Worm (Caenorhabditis elegans) whole organism, young adult: ENCODE measurements around the gene tag-322.
A peak's percentile ranks its signal among the peaks of the same experiment; 100 is the strongest.

Experiments used
- F55B11.4 ChIP-seq: sonication (generic microtip); optimal IDR thresholded peaks from 2 replicates; lab custom pipeline; 2016; ENCODE audit warnings: missing compliant biosample characterization, missing genetic modification characterization, borderline replicate concordance; ENCODE audit not compliant: insufficient read depth
- T07F8.4 ChIP-seq: sonication (generic microtip); optimal IDR thresholded peaks from 2 replicates; lab custom pipeline; 2016; ENCODE audit warnings: mild to moderate bottlenecking, missing genetic modification characterization, moderate library complexity, missing compliant biosample characterization
- Y67H2A.10 ChIP-seq: fragments of 200-800 bp; sonication (Bioruptor generic); conservative IDR thresholded peaks from 2 replicates; pipeline ENCODE4 v1.3.6; 2022; ENCODE audit warnings: missing genetic modification reagents, missing genetic modification characterization, missing compliant biosample characterization
- akir-1 ChIP-seq: fragments of 200-800 bp; sonication (Bioruptor generic); optimal IDR thresholded peaks from 2 replicates; lab custom pipeline; 2018; ENCODE audit warnings: mild to moderate bottlenecking, missing genetic modification characterization, moderate library complexity, missing compliant biosample characterization
- attf-3 ChIP-seq: fragments of 200-800 bp; sonication (Bioruptor generic); conservative IDR thresholded peaks from 2 replicates; pipeline ENCODE4 v1.3.6; 2022; ENCODE audit warnings: missing genetic modification reagents, missing genetic modification characterization, missing compliant biosample characterization
- bed-1 ChIP-seq: fragments of 200-800 bp; sonication (Bioruptor generic); IDR thresholded peaks from 2 replicates; pipeline ENCODE4 v1.3.6; 2022; ENCODE audit warnings: missing genetic modification reagents, missing genetic modification characterization, missing compliant biosample characterization
- bed-2 ChIP-seq: fragments of 200-800 bp; sonication (Bioruptor generic); IDR thresholded peaks from 2 replicates; pipeline ENCODE4 v1.3.6; 2022; ENCODE audit warnings: missing genetic modification reagents, missing genetic modification characterization, missing compliant biosample characterization
- ccch-3 ChIP-seq: fragments of 200-800 bp; sonication (Bioruptor generic); optimal IDR thresholded peaks from 2 replicates; lab custom pipeline; 2018; ENCODE audit warnings: mild to moderate bottlenecking, missing genetic modification characterization, missing compliant biosample characterization
- ceh-40 ChIP-seq: fragments of 200-800 bp; sonication (Bioruptor generic); IDR thresholded peaks from 2 replicates; pipeline ENCODE4 v1.3.6; 2022; ENCODE audit warnings: missing genetic modification characterization, missing compliant biosample characterization
- chd-7 ChIP-seq: sonication (generic microtip); optimal IDR thresholded peaks from 2 replicates; lab custom pipeline; 2016; ENCODE audit warnings: mild to moderate bottlenecking, missing genetic modification characterization, moderate library complexity, missing compliant biosample characterization
- die-1 ChIP-seq: sonication (generic microtip); optimal IDR thresholded peaks from 2 replicates; lab custom pipeline; 2016; ENCODE audit warnings: missing genotype, mild to moderate bottlenecking, missing genetic modification characterization, missing compliant biosample characterization
- dox-1 ChIP-seq: fragments of 200-800 bp; sonication (Bioruptor generic); IDR thresholded peaks from 2 replicates; pipeline ENCODE4 v1.3.6; 2022; ENCODE audit warnings: missing genetic modification reagents, missing genetic modification characterization, missing compliant biosample characterization
- egrh-3 ChIP-seq: fragments of 200-800 bp; sonication (Bioruptor generic); IDR thresholded peaks from 2 replicates; pipeline ENCODE4 v1.3.6; 2022; ENCODE audit warnings: missing genetic modification reagents, missing genetic modification characterization, missing compliant biosample characterization
- hmg-1.2 ChIP-seq: fragments of 200-800 bp; sonication (Bioruptor generic); IDR thresholded peaks from 2 replicates; pipeline ENCODE4 v1.3.6; 2022; ENCODE audit warnings: missing genetic modification reagents, missing genetic modification characterization, missing compliant biosample characterization
- lag-1 ChIP-seq: fragments of 200-800 bp; sonication (Bioruptor generic); IDR thresholded peaks from 2 replicates; pipeline ENCODE4 v1.3.6; 2022; ENCODE audit warnings: missing genetic modification reagents, missing genetic modification characterization, missing compliant biosample characterization
- lir-1 ChIP-seq: fragments of 200-800 bp; sonication (Bioruptor generic); conservative IDR thresholded peaks from 2 replicates; pipeline ENCODE4 v1.3.6; 2022; ENCODE audit warnings: missing genetic modification reagents, missing genetic modification characterization, missing compliant biosample characterization
- lsy-27 ChIP-seq: sonication (generic microtip); optimal IDR thresholded peaks from 2 replicates; lab custom pipeline; 2017; ENCODE audit warnings: missing genetic modification characterization, mild to moderate bottlenecking, missing compliant biosample characterization, antibody characterized with exemption, missing genotype, borderline replicate concordance; ENCODE audit not compliant: insufficient read depth
- madf-10 ChIP-seq: sonication (generic microtip); optimal IDR thresholded peaks from 2 replicates; lab custom pipeline; 2016; ENCODE audit warnings: mild to moderate bottlenecking, missing genetic modification characterization, missing compliant biosample characterization
- madf-3 ChIP-seq: fragments of 200-800 bp; sonication (Bioruptor generic); IDR thresholded peaks from 2 replicates; pipeline ENCODE4 v1.3.6; 2022; ENCODE audit warnings: missing genetic modification reagents, missing genetic modification characterization, missing compliant biosample characterization
- mel-28 ChIP-seq: sonication (generic microtip); optimal IDR thresholded peaks from 2 replicates; lab custom pipeline; 2016; ENCODE audit warnings: borderline replicate concordance, mild to moderate bottlenecking, missing genetic modification characterization, missing compliant biosample characterization
- mes-4 ChIP-seq: sonication (generic microtip); optimal IDR thresholded peaks from 2 replicates; lab custom pipeline; 2016; ENCODE audit warnings: missing genotype, missing genetic modification characterization, missing compliant biosample characterization
- mxl-1 ChIP-seq: sonication (generic microtip); optimal IDR thresholded peaks from 2 replicates; lab custom pipeline; 2016; ENCODE audit warnings: missing genetic modification characterization, missing compliant biosample characterization
- nfya-2 ChIP-seq: fragments of 200-800 bp; sonication (Bioruptor generic); IDR thresholded peaks from 2 replicates; pipeline ENCODE4 v1.3.6; 2022; ENCODE audit warnings: missing genetic modification reagents, missing genetic modification characterization, missing compliant biosample characterization
- nhr-80 ChIP-seq: sonication (generic microtip); optimal IDR thresholded peaks from 2 replicates; lab custom pipeline; 2016; ENCODE audit warnings: missing genetic modification characterization, missing compliant biosample characterization
- nhr-90 ChIP-seq: sonication (generic microtip); optimal IDR thresholded peaks from 2 replicates; lab custom pipeline; 2016; ENCODE audit warnings: missing genotype, mild to moderate bottlenecking, missing genetic modification characterization, missing compliant biosample characterization
- sptf-2 ChIP-seq: fragments of 200-800 bp; sonication (Bioruptor generic); optimal IDR thresholded peaks from 2 replicates; lab custom pipeline; 2018; ENCODE audit warnings: mild to moderate bottlenecking, missing genetic modification characterization, missing compliant biosample characterization
- unc-130 ChIP-seq: sonication (generic microtip); optimal IDR thresholded peaks from 2 replicates; lab custom pipeline; 2016; ENCODE audit warnings: missing genetic modification reagents, missing genetic modification characterization, missing compliant biosample characterization
- xnd-1 ChIP-seq: sonication (generic microtip); optimal IDR thresholded peaks from 2 replicates; lab custom pipeline; 2016; ENCODE audit warnings: missing genotype, missing genetic modification reagents, missing genetic modification characterization, missing compliant biosample characterization
- ztf-28 ChIP-seq: fragments of 200-800 bp; sonication (Bioruptor generic); IDR thresholded peaks from 2 replicates; pipeline ENCODE4 v1.3.6; 2022; ENCODE audit warnings: missing genetic modification reagents, missing genetic modification characterization, missing compliant biosample characterization

Gene tag-322

ce11 chrIV:7754114-7754513 is 31.2 kb downstream of the tag-322 start:
- TF ChIP-seq nfya-2 (GFP tag; lab: Robert Waterston, UW): no peak
- no peak for TF ChIP-seq akir-1 (GFP tag; lab: Kevin White, UChicago)
- TF ChIP-seq egrh-3 (GFP tag; lab: Robert Waterston, UW): peak; percentile 75; the same call in 1 of the 2 replicates

ce11 chrIV:7753108-7753507 is 32.2 kb downstream of the tag-322 start, which contains the start of gene col-14:
col-14 (plus strand) TSS chrIV:7753408.
- TF ChIP-seq ztf-28 (GFP tag; lab: Robert Waterston, UW) (no peak), ccch-3 (GFP tag; lab: Kevin White, UChicago) (no peak), mel-28 (tag; lab: Kevin White, UChicago) (no peak), mxl-1 (tag; lab: Kevin White, UChicago) (no peak)

ce11 chrIV:7747838-7748237 is 37.5 kb downstream of the tag-322 start, which contains the start of gene klo-1:
klo-1 (minus strand) TSS chrIV:7748225.
- TF ChIP-seq nhr-90: no peak
- peak; percentile 77 for TF ChIP-seq nhr-80
- no peak for TF ChIP-seq Y67H2A.10 (GFP tag; lab: Robert Waterston, UW)

- TF ChIP-seq bed-1 (GFP tag; lab: Robert Waterston, UW) (no peak), chd-7 (tag; lab: Kevin White, UChicago) (no peak), madf-10 (no peak), attf-3 (no peak), dox-1 (GFP tag; lab: Robert Waterston, UW) (no peak), die-1 (tag; lab: Kevin White, UChicago) (no peak), bed-2 (GFP tag; lab: Robert Waterston, UW) (no peak), xnd-1 (tag; lab: Kevin White, UChicago) (no peak), ceh-40 (GFP tag; lab: Robert Waterston, UW) (no peak), mes-4 (tag; lab: Kevin White, UChicago) (no peak), hmg-1.2 (GFP tag; lab: Robert Waterston, UW) (no peak), lsy-27 (tag; lab: Kevin White, UChicago) (no peak)
- TF ChIP-seq, all 124 proteins: peak for 0
These were observed 41.8 kb downstream of the tag-322 start, which contains the start of gene npr-35 for ce11 chrIV:7743539-7743938. npr-35 (plus strand) TSS chrIV:7743839.

- no peak for TF ChIP-seq unc-130
These were observed 48.7 kb downstream of the tag-322 start for ce11 chrIV:7736616-7737015.

- TF ChIP-seq T07F8.4 (tag; lab: Kevin White, UChicago) (no peak), egrh-3 (GFP tag; lab: Robert Waterston, UW) (peak; percentile 36; the same call in 1 of the 2 replicates)
These were observed 50.7 kb downstream of the tag-322 start, which contains the start of gene clx-1 for ce11 chrIV:7734619-7735018. clx-1 (plus strand) TSS chrIV:7734648.

ce11 chrIV:7734173-7734572 is 51.2 kb downstream of the tag-322 start:
- no peak for TF ChIP-seq lag-1 (GFP tag; lab: Robert Waterston, UW)
- TF ChIP-seq sptf-2 (GFP tag; lab: Kevin White, UChicago): no peak
- no peak for TF ChIP-seq lir-1 (GFP tag; lab: Robert Waterston, UW)
- no peak for TF ChIP-seq madf-3 (GFP tag; lab: Robert Waterston, UW)
- TF ChIP-seq F55B11.4: no peak
- TF ChIP-seq, all 124 proteins: peak for 0
